Fruit fly (Drosophila melanogaster) whole organism, embryonic: ENCODE measurements around the gene CG12581.

Source experiments
- Blimp-1 ChIP-seq: fragments of 200-800 bp; sonication (Bioruptor generic); optimal IDR thresholded peaks from 3 replicates; lab custom pipeline; 2018; ENCODE audit warnings: missing biosample characterization, missing genetic modification characterization, mild to moderate bottlenecking, moderate library complexity, missing genetic modification reagents
- CG10209 ChIP-seq: fragments of 200-800 bp; sonication (Bioruptor generic); optimal IDR thresholded peaks from 3 replicates; lab custom pipeline; 2017; ENCODE audit warnings: missing biosample characterization, mild to moderate bottlenecking, missing genetic modification characterization, missing genetic modification reagents
- CG10431 ChIP-seq: fragments of 200-800 bp; sonication (Bioruptor generic); optimal IDR thresholded peaks from 3 replicates; lab custom pipeline; 2018; ENCODE audit warnings: missing biosample characterization, mild to moderate bottlenecking, missing genetic modification characterization
- CG12071 ChIP-seq: fragments of 200-800 bp; sonication (Bioruptor generic); optimal IDR thresholded peaks from 3 replicates; lab custom pipeline; 2018; ENCODE audit warnings: missing biosample characterization, mild to moderate bottlenecking, missing genetic modification characterization
- CG13287 ChIP-seq: fragments of 200-800 bp; sonication (Bioruptor generic); IDR thresholded peaks from 2 replicates; pipeline ENCODE4 v1.3.6; 2022; ENCODE audit warnings: missing biosample characterization, missing genetic modification characterization; ENCODE audit not compliant: partially characterized antibody
- CG13775 ChIP-seq: fragments of 200-800 bp; sonication (Bioruptor generic); optimal IDR thresholded peaks from 3 replicates; lab custom pipeline; 2017; ENCODE audit warnings: missing biosample characterization, mild to moderate bottlenecking, missing genetic modification characterization
- CG13894 ChIP-seq: fragments of 200-800 bp; sonication (Bioruptor generic); optimal IDR thresholded peaks from 3 replicates; lab custom pipeline; 2018; ENCODE audit warnings: missing biosample characterization, mild to moderate bottlenecking, missing genetic modification characterization, moderate library complexity
- CG15011 ChIP-seq: fragments of 200-800 bp; sonication (Bioruptor generic); optimal IDR thresholded peaks from 3 replicates; lab custom pipeline; 2018; ENCODE audit warnings: missing biosample characterization, mild to moderate bottlenecking, missing genetic modification characterization
- CG15601 ChIP-seq: fragments of 200-800 bp; sonication (Bioruptor generic); optimal IDR thresholded peaks from 3 replicates; lab custom pipeline; 2019; ENCODE audit warnings: missing biosample characterization, mild to moderate bottlenecking, missing genetic modification characterization, moderate library complexity
- CG2199 ChIP-seq: fragments of 200-800 bp; sonication (Bioruptor generic); IDR thresholded peaks from 3 replicates; pipeline ENCODE4 v1.3.6; 2022; ENCODE audit warnings: missing biosample characterization, missing genetic modification characterization
- CG30431 ChIP-seq: fragments of 200-800 bp; sonication (Bioruptor generic); optimal IDR thresholded peaks from 2 replicates; lab custom pipeline; 2017; ENCODE audit warnings: missing biosample characterization, missing genetic modification characterization
- CG4282 ChIP-seq: fragments of 200-800 bp; sonication (Bioruptor generic); optimal IDR thresholded peaks from 2 replicates; lab custom pipeline; 2016; ENCODE audit warnings: missing biosample characterization, missing genetic modification characterization
- CG8924 ChIP-seq: fragments of 200-800 bp; optimal IDR thresholded peaks from 3 replicates; lab custom pipeline; 2019; ENCODE audit warnings: missing biosample characterization, mild to moderate bottlenecking, missing genetic modification characterization, moderate library complexity
- CG8944 ChIP-seq: fragments of 200-800 bp; sonication (Bioruptor generic); optimal IDR thresholded peaks from 3 replicates; lab custom pipeline; 2016; ENCODE audit warnings: missing biosample characterization, missing genetic modification characterization
- CG9437 ChIP-seq: fragments of 200-800 bp; sonication (Bioruptor generic); optimal IDR thresholded peaks from 2 replicates; lab custom pipeline; 2018; ENCODE audit warnings: missing biosample characterization, mild to moderate bottlenecking, missing genetic modification characterization
- D19A ChIP-seq: fragments of 200-800 bp; optimal IDR thresholded peaks from 3 replicates; lab custom pipeline; 2019; ENCODE audit warnings: missing biosample characterization, mild to moderate bottlenecking, missing genetic modification characterization, moderate library complexity
- HmgZ ChIP-seq: fragments of 200-800 bp; sonication (Bioruptor generic); optimal IDR thresholded peaks from 2 replicates; lab custom pipeline; 2018; ENCODE audit warnings: missing biosample characterization, mild to moderate bottlenecking, missing genetic modification characterization
- Hr39 ChIP-seq: fragments of >200 bp; optimal IDR thresholded peaks from 2 replicates; lab custom pipeline; 2017
- Hr51 ChIP-seq, 2 experiments: fragments of 200-800 bp; sonication (Bioruptor generic); optimal IDR thresholded peaks; 2 replicates in 1 of 2; 3 replicates in 1 of 2; lab custom pipeline; 2016 to 2018; ENCODE audit warnings: missing biosample characterization in 2 of 2, missing genetic modification characterization in 2 of 2, mild to moderate bottlenecking in 1 of 2, moderate library complexity in 1 of 2
- Med ChIP-seq: fragments of 200-800 bp; sonication (Bioruptor generic); peaks from one replicate; lab custom pipeline; 2016; ENCODE audit warnings: missing biosample characterization, missing genetic modification characterization, mild to moderate bottlenecking, inconsistent platforms, moderate library complexity
- NC2β ChIP-seq: fragments of 200-800 bp; sonication (Bioruptor generic); optimal IDR thresholded peaks from 2 replicates; lab custom pipeline; 2016; ENCODE audit warnings: missing biosample characterization, missing genetic modification characterization
- Sry-β ChIP-seq: fragments of 200-800 bp; sonication (Bioruptor generic); optimal IDR thresholded peaks from 2 replicates; lab custom pipeline; 2018; ENCODE audit warnings: missing biosample characterization, mild to moderate bottlenecking, missing genetic modification characterization, moderate library complexity
- TFAM ChIP-seq: fragments of 200-800 bp; sonication (Bioruptor generic); optimal IDR thresholded peaks from 2 replicates; lab custom pipeline; 2017; ENCODE audit warnings: missing biosample characterization, missing genetic modification characterization, inconsistent platforms
- Trl ChIP-seq, 3 experiments: fragments of >200 bp in 2 of 3; fragments of 200-800 bp in 1 of 3; sonication (Bioruptor generic) in 1 of 3; optimal IDR thresholded peaks; 2 replicates in 1 of 3; 3 replicates in 2 of 3; lab custom pipeline; 2016 to 2017; ENCODE audit warnings: missing biosample characterization in 1 of 3, missing genetic modification characterization in 1 of 3
- ash1 ChIP-seq: fragments of 200-800 bp; sonication (Bioruptor generic); optimal IDR thresholded peaks from 2 replicates; lab custom pipeline; 2018; ENCODE audit warnings: missing biosample characterization, mild to moderate bottlenecking, missing genetic modification characterization
- cg ChIP-seq: fragments of 200-800 bp; sonication (Bioruptor generic); optimal IDR thresholded peaks from 3 replicates; lab custom pipeline; 2019; ENCODE audit warnings: missing biosample characterization, mild to moderate bottlenecking, missing genetic modification characterization, moderate library complexity
- ewg ChIP-seq: fragments of 200-800 bp; sonication (Bioruptor generic); optimal IDR thresholded peaks from 3 replicates; lab custom pipeline; 2017; ENCODE audit warnings: mild to moderate bottlenecking, missing biosample characterization, missing genetic modification reagents, missing genetic modification characterization
- klu ChIP-seq: fragments of 200-800 bp; sonication (Bioruptor generic); IDR thresholded peaks from 2 replicates; pipeline ENCODE4 v1.3.6; 2022; ENCODE audit warnings: missing biosample characterization, missing genetic modification characterization
- knrl ChIP-seq: fragments of 200-800 bp; sonication (Bioruptor generic); IDR thresholded peaks from 3 replicates; pipeline ENCODE4 v1.3.6; 2022; ENCODE audit warnings: missing biosample characterization, missing genetic modification characterization; ENCODE audit not compliant: partially characterized antibody
- otp ChIP-seq: fragments of 200-800 bp; sonication (Bioruptor generic); IDR thresholded peaks from 3 replicates; pipeline ENCODE4, ENCODE4 v1.3.6; 2022; ENCODE audit warnings: missing biosample characterization, missing genetic modification characterization
- peb ChIP-seq: fragments of 200-800 bp; sonication (Bioruptor generic); IDR thresholded peaks from 2 replicates; pipeline ENCODE4 v1.3.6; 2022; ENCODE audit warnings: missing biosample characterization, missing genetic modification characterization
- pita ChIP-seq: fragments of 200-800 bp; sonication (Bioruptor generic); optimal IDR thresholded peaks from 2 replicates; lab custom pipeline; 2017; ENCODE audit warnings: missing biosample characterization, mild to moderate bottlenecking, missing genetic modification characterization
- psq ChIP-seq: fragments of 200-800 bp; sonication (Bioruptor generic); optimal IDR thresholded peaks from 2 replicates; lab custom pipeline; 2017; ENCODE audit warnings: missing biosample characterization, missing genetic modification characterization
- row ChIP-seq: fragments of 200-800 bp; sonication (Bioruptor generic); IDR thresholded peaks from 3 replicates; pipeline ENCODE4 v1.3.6; 2022; ENCODE audit warnings: missing biosample characterization, missing genetic modification characterization
- tll ChIP-seq, 2 experiments: fragments of 200-800 bp in 1 of 2; fragments of >200 bp in 1 of 2; sonication (Bioruptor generic) in 1 of 2; optimal IDR thresholded peaks; 2 replicates each; lab custom pipeline; 2017 to 2019; ENCODE audit warnings: missing biosample characterization in 2 of 2, missing genetic modification characterization in 2 of 2, mild to moderate bottlenecking in 1 of 2, moderate library complexity in 1 of 2
- tna ChIP-seq: fragments of 200-800 bp; sonication (Bioruptor generic); IDR thresholded peaks from 2 replicates; pipeline ENCODE4 v1.3.6; 2022; ENCODE audit warnings: missing biosample characterization, missing genetic modification characterization; ENCODE audit not compliant: partially characterized antibody
- vvl ChIP-seq: fragments of 200-800 bp; sonication (Bioruptor generic); IDR thresholded peaks from 2 replicates; pipeline ENCODE4 v1.3.6; 2022; ENCODE audit warnings: missing biosample characterization, missing genetic modification characterization
- zen ChIP-seq: fragments of 200-800 bp; sonication (Bioruptor generic); optimal IDR thresholded peaks from 3 replicates; lab custom pipeline; 2018; ENCODE audit warnings: missing biosample characterization, mild to moderate bottlenecking, missing genetic modification characterization, moderate library complexity

The CG12581 gene

dm6 chr3R:4174975-4175374 lies 543 bp downstream of the CG12581 start (continued):
- TF ChIP-seq CG13894 (peak; percentile 30), CG9437 (peak; percentile 12), Trl (optimal IDR thresholded peaks at IDR 0.05; lab: Kevin White, UChicago) (peak; percentile 43 to 62), Trl (GFP tag; optimal IDR thresholded peaks at IDR 0.05; lab: Kevin White, UChicago) (no peak), HmgZ (tag; lab: Kevin White, UChicago) (no peak), Med (peak; percentile 1), CG30431 (no peak)

- TF ChIP-seq klu (GFP tag; lab: Robert Waterston, UW) (no peak), CG12071 (no peak), CG4282 (no peak), TFAM (GFP tag; lab: Kevin White, UChicago) (no peak), CG10209 (GFP tag; lab: Kevin White, UChicago) (no peak), tna (GFP tag; lab: Robert Waterston, UW) (no peak), zen (tag; lab: Kevin White, UChicago) (peak; percentile 14), CG8924 (tag; lab: Kevin White, UChicago) (no peak), CG13287 (GFP tag; lab: Robert Waterston, UW) (no peak), ash1 (GFP tag; lab: Kevin White, UChicago) (no peak), Hr39 (lab: Kevin White, UChicago) (no peak), CG10431 (GFP tag; lab: Kevin White, UChicago) (peak; percentile 28), Hr51 (GFP tag; optimal IDR thresholded peaks at IDR 0.05; lab: Kevin White, UChicago) (no peak), knrl (no peak), row (GFP tag; lab: Robert Waterston, UW) (no peak), pita (GFP tag; lab: Kevin White, UChicago) (no peak), CG13775 (GFP tag; lab: Kevin White, UChicago) (no peak), psq (no peak), CG8944 (no peak), peb (no peak), Sry-β (no peak), otp (no peak), CG2199 (GFP tag; lab: Robert Waterston, UW) (peak; percentile 59; the same call in 2 of the 3 replicates), cg (GFP tag; lab: Kevin White, UChicago) (no peak), ewg (GFP tag; lab: Kevin White, UChicago) (no peak), CG15011 (GFP tag; lab: Kevin White, UChicago) (no peak), Blimp-1 (GFP tag; lab: Kevin White, UChicago) (peak; percentile 69), tll (GFP tag; optimal IDR thresholded peaks at IDR 0.05; lab: Kevin White, UChicago) (no peak), CG15601 (no peak), vvl (GFP tag; lab: Robert Waterston, UW) (no peak), D19A (no peak), NC2β (GFP tag; lab: Kevin White, UChicago) (no peak)
Observed at dm6 chr3R:4176728-4177127, 2.3 kb downstream of the CG12581 start.
